7 worm cellular contexts compared by ENCODE assay signal in genomic region chrV:18581393-18582113, ce11.
TF ChIP-seq lines count a peak whose summit lies in the region.

No protein-coding gene starts in this region.

TF ChIP-seq in whole organism, L1 larva, 84 proteins besides CTCF, POLR2A, EP300 and RAD21 (continues in another document):
- no peak for TF ChIP-seq sox-4 (tag; optimal IDR thresholded peaks at IDR 0.05; lab: Kevin White, UChicago)
- peak; percentile 49 for TF ChIP-seq tbx-2 (tag; optimal IDR thresholded peaks at IDR 0.05; lab: Kevin White, UChicago)
- TF ChIP-seq C16A3.4 (tag; optimal IDR thresholded peaks at IDR 0.05; lab: Kevin White, UChicago) = peak; percentile 21
- TF ChIP-seq lin-35 (GFP tag; optimal IDR thresholded peaks at IDR 0.05; lab: Kevin White, UChicago) = peak in 1 of 2 experiments; percentile 19
- TF ChIP-seq ztf-4 (tag; optimal IDR thresholded peaks at IDR 0.05; lab: Kevin White, UChicago) = peak; percentile 27
- no peak for TF ChIP-seq ama-1 (optimal IDR thresholded peaks at IDR 0.05; lab: Kevin White, UChicago)
- TF ChIP-seq nhr-84 (tag; optimal IDR thresholded peaks at IDR 0.05; lab: Kevin White, UChicago) = no peak
- peak; percentile 74 for TF ChIP-seq lin-39 (tag; optimal IDR thresholded peaks at IDR 0.05; lab: Kevin White, UChicago)
- peak; percentile 83 for TF ChIP-seq rnt-1 (tag; optimal IDR thresholded peaks at IDR 0.05; lab: Kevin White, UChicago)
- no peak for TF ChIP-seq pqm-1 (tag; optimal IDR thresholded peaks at IDR 0.05; lab: Kevin White, UChicago)
- peak; percentile 5 to 19 for TF ChIP-seq efl-1 (optimal IDR thresholded peaks at IDR 0.05; lab: Kevin White, UChicago)
- TF ChIP-seq efl-1 (GFP tag; optimal IDR thresholded peaks at IDR 0.05 in 1 of 2; lab: Kevin White, UChicago) = peak in 1 of 2 experiments; percentile 77
- TF ChIP-seq nhr-19 (GFP tag; conservative IDR thresholded peaks at IDR 0.05; lab: Robert Waterston, UW) = peak; percentile 90

TF ChIP-seq in whole organism, L2 larva, 48 proteins besides CTCF, POLR2A, EP300 and RAD21 (continues in another document):
- peak; percentile 39 for TF ChIP-seq mab-5 (tag; optimal IDR thresholded peaks at IDR 0.05; lab: Kevin White, UChicago)
- no peak for TF ChIP-seq nhr-12 (tag; optimal IDR thresholded peaks at IDR 0.05; lab: Kevin White, UChicago)
- TF ChIP-seq R02D3.7 (tag; optimal IDR thresholded peaks at IDR 0.05; lab: Kevin White, UChicago) = no peak
- TF ChIP-seq F13H6.1 (tag; optimal IDR thresholded peaks at IDR 0.05; lab: Kevin White, UChicago) = peak; percentile 68
- no peak for TF ChIP-seq sma-3 (GFP tag; optimal IDR thresholded peaks at IDR 0.05; lab: Kevin White, UChicago)
- TF ChIP-seq sma-9 (GFP tag; optimal IDR thresholded peaks at IDR 0.05; lab: Kevin White, UChicago) = peak; percentile 65
- TF ChIP-seq sma-9 (tag; optimal IDR thresholded peaks at IDR 0.05; lab: Kevin White, UChicago) = no peak
- no peak for TF ChIP-seq ztf-4 (tag; optimal IDR thresholded peaks at IDR 0.05; lab: Kevin White, UChicago)
- peak; percentile 30 for TF ChIP-seq C34F6.9 (tag; optimal IDR thresholded peaks at IDR 0.05; lab: Kevin White, UChicago)
- no peak for TF ChIP-seq aly-2 (tag; optimal IDR thresholded peaks at IDR 0.05; lab: Kevin White, UChicago)
- TF ChIP-seq ama-1 (optimal IDR thresholded peaks at IDR 0.05; lab: Kevin White, UChicago) = no peak
- TF ChIP-seq sem-4 (tag; optimal IDR thresholded peaks at IDR 0.05; lab: Kevin White, UChicago) = no peak
- no peak for TF ChIP-seq ceh-16 (tag; optimal IDR thresholded peaks at IDR 0.05; lab: Kevin White, UChicago)
- no peak for TF ChIP-seq nhr-77 (tag; optimal IDR thresholded peaks at IDR 0.05; lab: Kevin White, UChicago)

TF ChIP-seq in whole organism, L3 larva, 47 proteins besides CTCF, POLR2A, EP300 and RAD21:
- no peak for TF ChIP-seq egl-5 (tag; optimal IDR thresholded peaks at IDR 0.05; lab: Kevin White, UChicago)
- no peak for TF ChIP-seq hmg-11 (tag; optimal IDR thresholded peaks at IDR 0.05; lab: Kevin White, UChicago)
- peak; percentile 3 for TF ChIP-seq lin-39 (tag; optimal IDR thresholded peaks at IDR 0.05; lab: Kevin White, UChicago)
- no peak for TF ChIP-seq nhr-11 (tag; optimal IDR thresholded peaks at IDR 0.05; lab: Kevin White, UChicago)
- TF ChIP-seq mml-1 (tag; optimal IDR thresholded peaks at IDR 0.05; lab: Kevin White, UChicago) = no peak

TF ChIP-seq in whole organism, L4 larva, 104 proteins besides CTCF, POLR2A, EP300 and RAD21:
- TF ChIP-seq ztf-7 (tag; optimal IDR thresholded peaks at IDR 0.05; lab: Kevin White, UChicago) (no peak), duxl-1 (tag; optimal IDR thresholded peaks at IDR 0.05; lab: Kevin White, UChicago; ENCODE audit: poor library complexity) (no peak), unc-62 (GFP tag; optimal IDR thresholded peaks at IDR 0.05 in 1 of 2; lab: Kevin White, UChicago) (peak in 1 of 2 experiments; percentile 72), unc-62 (tag; optimal IDR thresholded peaks at IDR 0.05; lab: Kevin White, UChicago) (no peak), ceh-20 (GFP tag; IDR thresholded peaks at IDR 0.05; lab: Robert Waterston, UW) (0 out of 2 replicates have a peak, but pooled peaks have one; percentile 13), set-16 (GFP tag; IDR thresholded peaks at IDR 0.05; lab: Robert Waterston, UW) (no peak), nhr-11 (tag; optimal IDR thresholded peaks at IDR 0.05; lab: Kevin White, UChicago) (peak; percentile 59), nhr-76 (tag; optimal IDR thresholded peaks at IDR 0.05; lab: Kevin White, UChicago) (no peak), daf-16 (GFP tag; optimal IDR thresholded peaks at IDR 0.05; lab: Kevin White, UChicago) (peak in 1 of 2 experiments; percentile 48), daf-16 (tag; optimal IDR thresholded peaks at IDR 0.05; lab: Kevin White, UChicago) (no peak), hlh-30 (tag; optimal IDR thresholded peaks at IDR 0.05; lab: Kevin White, UChicago; ENCODE audit: insufficient read depth) (peak; percentile 19)

TF ChIP-seq in whole organism, early embryonic, 17 proteins besides CTCF, POLR2A, EP300 and RAD21:
- TF ChIP-seq hnd-1 (tag; optimal IDR thresholded peaks at IDR 0.05; lab: Kevin White, UChicago) = no peak
- peak; percentile 84 for TF ChIP-seq ceh-36 (tag; optimal IDR thresholded peaks at IDR 0.05; lab: Kevin White, UChicago)

TF ChIP-seq in whole organism, late embryonic, 69 proteins besides CTCF, POLR2A, EP300 and RAD21:
- TF ChIP-seq ceh-6 (GFP tag; optimal IDR thresholded peaks at IDR 0.05; lab: Kevin White, UChicago) = no peak
- TF ChIP-seq pat-9 (tag; optimal IDR thresholded peaks at IDR 0.05; lab: Kevin White, UChicago) = no peak
- no peak for TF ChIP-seq fax-1 (tag; optimal IDR thresholded peaks at IDR 0.05; lab: Kevin White, UChicago)
- peak; percentile 97 for TF ChIP-seq unc-55 (GFP tag; optimal IDR thresholded peaks at IDR 0.05; lab: Kevin White, UChicago)
- no peak for TF ChIP-seq hlh-15 (tag; optimal IDR thresholded peaks at IDR 0.05; lab: Kevin White, UChicago)
- TF ChIP-seq ceh-9 (tag; optimal IDR thresholded peaks at IDR 0.05; lab: Kevin White, UChicago) = no peak
- TF ChIP-seq hlh-30 (tag; optimal IDR thresholded peaks at IDR 0.05; lab: Kevin White, UChicago; ENCODE audit: insufficient read depth) = peak; percentile 11
- TF ChIP-seq mec-3 (tag; optimal IDR thresholded peaks at IDR 0.05; lab: Kevin White, UChicago; ENCODE audit: borderline replicate concordance) = no peak
- TF ChIP-seq gmeb-2 (tag; optimal IDR thresholded peaks at IDR 0.05; lab: Kevin White, UChicago) = no peak
- TF ChIP-seq ceh-31 (tag; optimal IDR thresholded peaks at IDR 0.05; lab: Kevin White, UChicago) = no peak
- TF ChIP-seq ceh-24 (tag; optimal IDR thresholded peaks at IDR 0.05; lab: Kevin White, UChicago) = no peak
- TF ChIP-seq Y22D7AL.16 (tag; optimal IDR thresholded peaks at IDR 0.05; lab: Kevin White, UChicago) = no peak
- peak; percentile 38 for TF ChIP-seq rnt-1 (tag; optimal IDR thresholded peaks at IDR 0.05; lab: Kevin White, UChicago)
- peak; percentile 67 for TF ChIP-seq ceh-18 (tag; optimal IDR thresholded peaks at IDR 0.05; lab: Kevin White, UChicago)
- TF ChIP-seq unc-3 (GFP tag; conservative IDR thresholded peaks at IDR 0.05; lab: Robert Waterston, UW) = no peak
- no peak for TF ChIP-seq unc-3 (tag; optimal IDR thresholded peaks at IDR 0.05; lab: Kevin White, UChicago)
- no peak for TF ChIP-seq ref-2 (tag; optimal IDR thresholded peaks at IDR 0.05; lab: Kevin White, UChicago)
- TF ChIP-seq tbx-2 (tag; optimal IDR thresholded peaks at IDR 0.05; lab: Kevin White, UChicago) = peak; percentile 15
- peak; percentile 83 for TF ChIP-seq dve-1 (tag; optimal IDR thresholded peaks at IDR 0.05; lab: Kevin White, UChicago)
- TF ChIP-seq fkh-10 (GFP tag; optimal IDR thresholded peaks at IDR 0.05; lab: Kevin White, UChicago) = no peak
- TF ChIP-seq tbx-7 (tag; optimal IDR thresholded peaks at IDR 0.05; lab: Kevin White, UChicago) = no peak

TF ChIP-seq in whole organism, mixed stage, embryonic, 35 proteins besides CTCF, POLR2A, EP300 and RAD21:
- TF ChIP-seq ceh-39 (tag; optimal IDR thresholded peaks at IDR 0.05; lab: Kevin White, UChicago) = no peak
- TF ChIP-seq drap-1 (GFP tag; optimal IDR thresholded peaks at IDR 0.05; lab: Kevin White, UChicago) = no peak
- no peak for TF ChIP-seq lin-32 (GFP tag; optimal IDR thresholded peaks at IDR 0.05; lab: Kevin White, UChicago)
- TF ChIP-seq ceh-83 (GFP tag; optimal IDR thresholded peaks at IDR 0.05; lab: Kevin White, UChicago) = no peak
- TF ChIP-seq lsy-2 (tag; optimal IDR thresholded peaks at IDR 0.05; lab: Kevin White, UChicago) = no peak
- TF ChIP-seq hlh-1 (tag; optimal IDR thresholded peaks at IDR 0.05; lab: Kevin White, UChicago) = peak; percentile 100
- TF ChIP-seq unc-120 (tag; optimal IDR thresholded peaks at IDR 0.05; lab: Kevin White, UChicago; ENCODE audit: poor library complexity, severe bottlenecking) = peak; percentile 90
- no peak for TF ChIP-seq M03D4.4 (tag; optimal IDR thresholded peaks at IDR 0.05; lab: Kevin White, UChicago)
- no peak for TF ChIP-seq nhr-2 (tag; optimal IDR thresholded peaks at IDR 0.05; lab: Kevin White, UChicago)
- peak; percentile 98 for TF ChIP-seq unc-62 (GFP tag; optimal IDR thresholded peaks at IDR 0.05; lab: Kevin White, UChicago)
- no peak for TF ChIP-seq tbx-8 (GFP tag; optimal IDR thresholded peaks at IDR 0.05; lab: Kevin White, UChicago)
- peak; percentile 55 for TF ChIP-seq mab-5 (tag; optimal IDR thresholded peaks at IDR 0.05; lab: Kevin White, UChicago)
- TF ChIP-seq nhr-237 (tag; optimal IDR thresholded peaks at IDR 0.05; lab: Kevin White, UChicago) = no peak
TF ChIP-seq in whole organism, mixed stage, embryonic: peak in this region for 4.

Comparison
In these comparisons a context has a peak if more than half of its experiments do, and no peak if none do; other contexts are left out.
1. Of the 29 proteins assayed by ChIP-seq in both whole organism, L4 larva and whole organism, L1 larva: peak only in whole organism, L4 larva: nhr-11; only in whole organism, L1 larva: lin-39, lsy-2, snpc-4 and unc-130; in both: none; in neither: 22; mixed calls (peak in some experiments, not most) for 2.